Fruit fly (Drosophila melanogaster): ENCODE measurements around the gene CG17197.

- TF ChIP-seq Myc (optimal IDR thresholded peaks at IDR 0.05), result no peak
- no peak for TF ChIP-seq Hnf4 (GFP tag; optimal IDR thresholded peaks at IDR 0.05)
- no peak for TF ChIP-seq Hr78 (GFP tag; optimal IDR thresholded peaks at IDR 0.05)
- TF ChIP-seq OdsH (GFP tag; optimal IDR thresholded peaks at IDR 0.05), result no peak
- TF ChIP-seq lola (GFP tag; optimal IDR thresholded peaks at IDR 0.05), result no peak
- no peak for TF ChIP-seq Abd-B (GFP tag; optimal IDR thresholded peaks at IDR 0.05)
- no peak for TF ChIP-seq sv (GFP tag; optimal IDR thresholded peaks at IDR 0.05)
- no peak for TF ChIP-seq woc (GFP tag; optimal IDR thresholded peaks at IDR 0.05)
- TF ChIP-seq Mio (GFP tag; optimal IDR thresholded peaks at IDR 0.05), result no peak
Measured at dm6 chr3R:25754844-25755429, 20.2 kb downstream of the CG17197 start.

Measured in whole organism, wandering third instar larva.